Worm (Caenorhabditis elegans) whole organism, L1 larva: Measurements from ENCODE around the gene bath-3.
"Not testable (repeated sequence)": the region's sequence is repeated elsewhere in the genome, so short reads cannot be mapped to it uniquely, and the experiment has no call there.

Experiments
- C04F5.9 ChIP-seq: sonication (generic microtip); optimal IDR thresholded peaks from 2 replicates; lab custom pipeline; 2016; ENCODE audit warnings: missing genetic modification characterization, missing compliant biosample characterization
- C34B4.2 ChIP-seq: sonication (generic microtip); optimal IDR thresholded peaks from 2 replicates; lab custom pipeline; 2017; ENCODE audit warnings: mild to moderate bottlenecking, missing genetic modification characterization, missing compliant biosample characterization
- aha-1 ChIP-seq: fragments of 150-350 bp; optimal IDR thresholded peaks from 2 replicates; lab custom pipeline; 2014; ENCODE audit warnings: missing biosample characterization, missing genetic modification characterization
- aly-2 ChIP-seq: fragments of 150-350 bp; optimal IDR thresholded peaks from 2 replicates; lab custom pipeline; 2014; ENCODE audit warnings: missing biosample characterization, missing genetic modification characterization
- ceh-63 ChIP-seq: fragments of 200-800 bp; sonication (Bioruptor generic); optimal IDR thresholded peaks from 2 replicates; lab custom pipeline; 2018; ENCODE audit warnings: mild to moderate bottlenecking, missing genetic modification characterization, missing compliant biosample characterization
- ceh-8 ChIP-seq: fragments of 200-800 bp; sonication (Bioruptor generic); optimal IDR thresholded peaks from 2 replicates; lab custom pipeline; 2018; ENCODE audit warnings: mild to moderate bottlenecking, missing genetic modification characterization, moderate library complexity, missing compliant biosample characterization
- ceh-82 ChIP-seq, 3 experiments: fragments of 150-350 bp in 1 of 3; sonication (generic microtip) in 2 of 3; optimal IDR thresholded peaks; 2 replicates each; lab custom pipeline; 2014 to 2017; ENCODE audit warnings: missing biosample characterization in 3 of 3, missing genetic modification characterization in 3 of 3
- ceh-88 ChIP-seq: fragments of 200-800 bp; sonication (Bioruptor generic); IDR thresholded peaks from 2 replicates; pipeline ENCODE4 v1.3.6; 2022; ENCODE audit warnings: missing genetic modification characterization, missing compliant biosample characterization
- efl-3 ChIP-seq: fragments of 200-800 bp; sonication (Bioruptor generic); optimal IDR thresholded peaks from 2 replicates; lab custom pipeline; 2018; ENCODE audit warnings: mild to moderate bottlenecking, missing genetic modification characterization, missing compliant biosample characterization
- egl-27 ChIP-seq, 2 experiments: fragments of 150-350 bp in 1 of 2; sonication (generic microtip); optimal IDR thresholded peaks; 3 replicates each; lab custom pipeline; 2017 to 2018; ENCODE audit warnings: missing biosample characterization in 2 of 2, missing genetic modification characterization in 2 of 2, missing genetic modification reagents in 2 of 2
- elt-2 ChIP-seq: sonication (generic microtip); optimal IDR thresholded peaks from 2 replicates; lab custom pipeline; 2016; ENCODE audit warnings: missing genetic modification characterization, mild to moderate bottlenecking, inconsistent platforms, missing compliant biosample characterization, missing genetic modification reagents
- elt-3 ChIP-seq, 6 experiments: fragments of 150-350 bp in 1 of 6; sonication (generic microtip); optimal IDR thresholded peaks; 2 replicates each; lab custom pipeline; 2017 to 2018; ENCODE audit warnings: missing biosample characterization in 6 of 6, missing genetic modification characterization in 6 of 6, inconsistent platforms in 1 of 6
- ets-5 ChIP-seq: fragments of 200-800 bp; sonication (Bioruptor generic); IDR thresholded peaks from 2 replicates; pipeline ENCODE4 v1.3.6; 2022; ENCODE audit warnings: missing genetic modification characterization, missing compliant biosample characterization
- fkh-4 ChIP-seq: sonication (generic microtip); optimal IDR thresholded peaks from 2 replicates; lab custom pipeline; 2016; ENCODE audit warnings: missing compliant biosample characterization, missing genetic modification characterization, borderline replicate concordance
- fkh-8 ChIP-seq: sonication (generic microtip); optimal IDR thresholded peaks from 2 replicates; lab custom pipeline; 2016; ENCODE audit warnings: mild to moderate bottlenecking, missing genetic modification characterization, missing compliant biosample characterization
- hlh-17 ChIP-seq: fragments of 200-800 bp; sonication (Bioruptor generic); optimal IDR thresholded peaks from 2 replicates; lab custom pipeline; 2018; ENCODE audit warnings: missing genetic modification characterization, mild to moderate bottlenecking, missing compliant biosample characterization, moderate library complexity, borderline replicate concordance
- irx-1 ChIP-seq: sonication (generic microtip); optimal IDR thresholded peaks from 2 replicates; lab custom pipeline; 2016; ENCODE audit warnings: missing genetic modification characterization, missing compliant biosample characterization
- isw-1 ChIP-seq: fragments of 200-800 bp; sonication (Bioruptor generic); IDR thresholded peaks from 2 replicates; pipeline ENCODE4 v1.3.6; 2022; ENCODE audit warnings: missing genetic modification characterization, missing compliant biosample characterization
- lin-14 ChIP-seq: fragments of 200-800 bp; sonication (Bioruptor generic); optimal IDR thresholded peaks from 2 replicates; lab custom pipeline; 2018; ENCODE audit warnings: mild to moderate bottlenecking, missing genetic modification characterization, moderate library complexity, missing compliant biosample characterization
- lin-39 ChIP-seq: fragments of 150-350 bp; optimal IDR thresholded peaks from 2 replicates; lab custom pipeline; 2014; ENCODE audit warnings: missing biosample characterization, missing genetic modification reagents, missing genetic modification characterization
- mab-9 ChIP-seq: fragments of 200-800 bp; sonication (Bioruptor generic); IDR thresholded peaks from 2 replicates; pipeline ENCODE4 v1.3.6; 2022; ENCODE audit warnings: missing genetic modification reagents, missing genetic modification characterization, missing compliant biosample characterization
- mef-2 ChIP-seq: fragments of 150-350 bp; optimal IDR thresholded peaks from 2 replicates; lab custom pipeline; 2014; ENCODE audit warnings: missing biosample characterization, missing genetic modification characterization
- mep-1 ChIP-seq: fragments of 150-350 bp; optimal IDR thresholded peaks from 2 replicates; lab custom pipeline; 2014; ENCODE audit warnings: missing biosample characterization, missing genetic modification characterization
- nhr-11 ChIP-seq: fragments of 150-350 bp; optimal IDR thresholded peaks from 2 replicates; lab custom pipeline; 2014; ENCODE audit warnings: missing biosample characterization, missing genetic modification characterization
- nhr-47 ChIP-seq: sonication (generic microtip); optimal IDR thresholded peaks from 2 replicates; lab custom pipeline; 2016; ENCODE audit warnings: mild to moderate bottlenecking, missing genetic modification characterization, moderate library complexity, missing compliant biosample characterization
- nhr-84 ChIP-seq: sonication (generic microtip); optimal IDR thresholded peaks from 2 replicates; lab custom pipeline; 2017; ENCODE audit warnings: missing biosample characterization, missing genetic modification characterization
- nhr-90 ChIP-seq: sonication (generic microtip); optimal IDR thresholded peaks from 2 replicates; lab custom pipeline; 2016; ENCODE audit warnings: mild to moderate bottlenecking, missing genetic modification characterization, missing compliant biosample characterization; ENCODE audit not compliant: poor library complexity
- pag-3 ChIP-seq: sonication (generic microtip); optimal IDR thresholded peaks from 2 replicates; lab custom pipeline; 2017; ENCODE audit warnings: missing genetic modification characterization, mild to moderate bottlenecking, missing compliant biosample characterization, antibody characterized with exemption, borderline replicate concordance; ENCODE audit not compliant: insufficient read depth
- rnt-1 ChIP-seq: sonication (generic microtip); optimal IDR thresholded peaks from 2 replicates; lab custom pipeline; 2016; ENCODE audit warnings: mild to moderate bottlenecking, missing genetic modification characterization, moderate library complexity, missing compliant biosample characterization
- skn-1 ChIP-seq: fragments of 150-350 bp; optimal IDR thresholded peaks from 2 replicates; lab custom pipeline; 2014; ENCODE audit warnings: missing biosample characterization, missing genetic modification characterization
- unc-130 ChIP-seq: fragments of 150-350 bp; optimal IDR thresholded peaks from 2 replicates; lab custom pipeline; 2017; ENCODE audit warnings: missing biosample characterization, missing genetic modification characterization, inconsistent platforms
- unc-62 ChIP-seq: fragments of 150-350 bp; optimal IDR thresholded peaks from 2 replicates; lab custom pipeline; 2014; ENCODE audit warnings: missing biosample characterization, missing genetic modification reagents, missing genetic modification characterization
- unc-98 ChIP-seq: fragments of 200-800 bp; sonication (Bioruptor generic); IDR thresholded peaks from 2 replicates; pipeline ENCODE4 v1.3.6; 2022; ENCODE audit warnings: missing genetic modification characterization, missing compliant biosample characterization
- xbp-1 ChIP-seq: sonication (generic microtip); optimal IDR thresholded peaks from 2 replicates; lab custom pipeline; 2016; ENCODE audit warnings: missing genetic modification characterization, missing compliant biosample characterization
- zip-4 ChIP-seq: fragments of 200-800 bp; sonication (Bioruptor generic); optimal IDR thresholded peaks from 2 replicates; lab custom pipeline; 2018; ENCODE audit warnings: mild to moderate bottlenecking, missing genetic modification characterization, moderate library complexity, missing compliant biosample characterization

Gene bath-3

DNA sequence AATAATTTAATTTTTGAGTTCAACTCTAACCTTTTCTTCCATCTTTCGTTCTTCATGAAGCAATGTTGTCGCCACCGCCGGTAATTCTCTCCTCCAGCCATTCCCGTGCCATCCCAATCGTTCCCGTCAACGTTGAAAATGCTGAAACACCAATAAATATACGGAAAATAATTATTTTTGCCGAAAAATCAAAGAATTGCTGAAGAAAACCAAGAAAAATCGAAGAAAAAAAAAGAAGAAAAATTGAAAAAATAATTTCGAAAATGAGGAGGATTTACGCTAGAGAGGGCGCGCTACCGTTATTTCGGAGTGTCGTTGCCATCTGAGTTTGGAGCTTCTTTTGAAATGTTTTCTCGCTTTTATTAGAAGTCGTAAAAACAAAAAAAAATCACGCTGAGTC lies 6.8 kb downstream of the bath-3 start, which contains the start of gene cya-2:
cya-2 (minus strand) TSS at position 101 of the 400 bp plus-strand sequence.
- not testable (repeated sequence) for TF ChIP-seq aly-2, mef-2, unc-130 (tag; lab: Kevin White, UChicago)

DNA sequence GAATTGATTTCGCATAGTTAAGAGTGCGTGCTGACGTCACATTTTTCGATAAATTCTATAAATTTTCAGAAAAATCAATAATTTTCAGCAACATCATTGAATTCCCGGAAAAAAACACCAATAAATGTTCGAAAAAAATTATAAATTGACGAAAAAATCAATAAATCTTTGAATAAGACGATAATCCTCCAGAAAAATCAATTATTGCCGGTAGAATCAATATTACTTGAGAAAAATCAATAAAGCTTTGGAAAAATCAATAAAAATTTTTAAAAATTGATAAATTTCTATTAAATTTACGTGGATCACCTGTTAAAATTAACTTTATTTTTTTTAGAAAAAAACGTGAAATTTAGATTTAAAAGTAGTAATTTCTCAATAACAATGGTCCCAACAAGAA lies 16.4 kb downstream of the bath-3 start:
- TF ChIP-seq pag-3 (no peak), nhr-90 (tag; lab: Kevin White, UChicago) (no peak), unc-98 (GFP tag; lab: Robert Waterston, UW) (no peak), fkh-8 (tag; lab: Kevin White, UChicago) (no peak), irx-1 (tag; lab: Kevin White, UChicago) (no peak), nhr-11 (no peak), nhr-84 (tag; lab: Kevin White, UChicago) (no peak), efl-3 (no peak), isw-1 (GFP tag; lab: Robert Waterston, UW) (no peak), ceh-82 (tag; optimal IDR thresholded peaks at IDR 0.05; lab: Kevin White, UChicago) (no peak), ceh-88 (GFP tag; lab: Robert Waterston, UW) (no peak), nhr-47 (tag; lab: Kevin White, UChicago) (no peak)
- TF ChIP-seq, all 84 proteins: peak for 0

DNA sequence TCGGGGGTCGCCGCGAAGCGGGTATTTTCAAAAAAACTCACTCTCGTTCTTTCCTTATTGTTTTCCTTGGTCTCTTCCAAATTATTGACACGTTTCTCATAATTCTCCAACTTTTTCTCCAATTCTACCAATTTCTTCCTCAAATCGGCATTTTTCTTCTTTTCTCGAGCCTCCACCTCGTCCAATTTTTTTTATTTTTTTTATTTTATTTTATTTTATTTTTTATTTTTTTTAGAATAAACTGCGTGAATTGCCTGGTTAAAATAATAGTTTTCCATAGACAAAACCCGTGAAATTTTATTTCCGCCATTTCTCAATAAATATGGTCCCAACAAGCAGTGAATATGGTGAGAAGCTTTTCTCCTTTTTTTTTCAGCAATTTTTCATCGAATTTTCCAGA lies 17.6 kb downstream of the bath-3 start, which contains the start of gene F59H6.15:
F59H6.15 (plus strand) TSS at position 301 of the 400 bp plus-strand sequence.
- TF ChIP-seq elt-2 (no peak), isw-1 (GFP tag; lab: Robert Waterston, UW) (no peak), mab-9 (GFP tag; lab: Robert Waterston, UW) (no peak), lin-39 (tag; lab: Kevin White, UChicago) (no peak), zip-4 (GFP tag; lab: Kevin White, UChicago) (no peak), aha-1 (no peak), C34B4.2 (no peak), egl-27 (tag; optimal IDR thresholded peaks at IDR 0.05; lab: Kevin White, UChicago) (no peak), fkh-4 (tag; lab: Kevin White, UChicago) (no peak), hlh-17 (GFP tag; lab: Kevin White, UChicago) (no peak), rnt-1 (tag; lab: Kevin White, UChicago) (no peak)

DNA sequence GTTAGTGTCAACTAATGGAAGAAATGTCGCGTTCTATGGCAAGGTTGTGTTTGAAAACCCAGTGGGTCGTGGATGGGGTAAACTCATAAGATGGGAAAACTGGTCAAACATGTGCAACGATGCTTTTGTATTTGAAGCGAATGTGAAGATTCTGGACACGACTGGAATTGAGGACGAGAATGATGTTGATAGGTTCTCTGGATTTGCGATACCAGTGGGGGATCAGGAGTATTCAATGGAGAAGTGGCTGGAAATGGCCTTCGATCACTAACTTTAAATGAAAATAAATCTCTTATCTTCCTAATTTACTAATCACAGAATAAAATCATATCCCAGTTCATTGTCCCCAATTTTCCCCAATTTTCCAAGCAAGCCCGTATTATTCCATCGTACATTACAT lies 19.1 kb downstream of the bath-3 start:
- TF ChIP-seq elt-3 (tag; optimal IDR thresholded peaks at IDR 0.05; lab: Kevin White, UChicago) (no peak), xbp-1 (tag; lab: Kevin White, UChicago) (no peak), efl-3 (no peak), pag-3 (no peak), skn-1 (tag; lab: Kevin White, UChicago) (no peak), elt-2 (no peak), isw-1 (GFP tag; lab: Robert Waterston, UW) (no peak), ceh-63 (GFP tag; lab: Kevin White, UChicago) (no peak), ceh-88 (GFP tag; lab: Robert Waterston, UW) (no peak), mef-2 (tag; lab: Kevin White, UChicago) (no peak), lin-14 (GFP tag; lab: Kevin White, UChicago) (no peak), ceh-8 (GFP tag; lab: Kevin White, UChicago) (no peak), fkh-4 (tag; lab: Kevin White, UChicago) (no peak), unc-62 (GFP tag; lab: Kevin White, UChicago) (no peak), nhr-84 (tag; lab: Kevin White, UChicago) (no peak), ets-5 (no peak), unc-130 (tag; lab: Kevin White, UChicago) (no peak), C04F5.9 (tag; lab: Kevin White, UChicago) (no peak), mep-1 (tag; lab: Kevin White, UChicago) (no peak)
- TF ChIP-seq, all 84 proteins: peak for 0
